Fruit fly (Drosophila melanogaster): ENCODE measurements around the gene pad.

dm6 chr3R:16348289-16348688 lies 6.2 kb downstream of the pad start:
- TF ChIP-seq Nf-YA (GFP tag; IDR thresholded peaks at IDR 0.05) (no peak), CG15269 (tag; optimal IDR thresholded peaks at IDR 0.05) (no peak), repo (GFP tag; optimal IDR thresholded peaks at IDR 0.05) (no peak), trh (GFP tag; optimal IDR thresholded peaks at IDR 0.05) (no peak), crp (GFP tag; optimal IDR thresholded peaks at IDR 0.05) (no peak)
